Worm (Caenorhabditis elegans): ENCODE results near the gene vab-7.

DNA sequence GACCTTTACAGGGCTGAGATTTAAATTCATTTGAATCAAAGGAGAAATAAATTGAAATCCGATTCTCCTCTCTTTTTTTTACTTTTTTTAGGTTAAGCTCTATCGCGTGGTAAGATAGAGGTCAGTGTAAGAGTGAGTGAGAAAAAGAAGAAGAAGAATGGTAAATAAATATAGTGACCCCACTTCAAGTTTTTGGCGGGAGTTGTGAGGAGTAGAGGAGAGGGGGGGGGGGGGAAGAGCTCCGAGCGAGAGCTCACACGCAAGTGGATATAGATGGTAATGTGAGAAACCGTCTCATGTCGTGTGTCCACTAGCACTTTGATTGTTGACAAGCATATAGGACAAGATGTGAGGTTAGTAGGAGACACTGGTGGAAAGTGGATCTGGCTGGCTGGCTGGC is 46.9 kb downstream of the vab-7 start, which contains the start of gene W05B2.2:
- no peak for TF ChIP-seq ama-1 (optimal IDR thresholded peaks at IDR 0.05)
- TF ChIP-seq lin-39 (tag; optimal IDR thresholded peaks at IDR 0.05), result no peak
- no peak for TF ChIP-seq pha-4 (tag; optimal IDR thresholded peaks at IDR 0.05)
- no peak for TF ChIP-seq nfya-1 (tag; optimal IDR thresholded peaks at IDR 0.05; ENCODE audit: insufficient read depth)
- no peak for TF ChIP-seq nhr-23 (tag; optimal IDR thresholded peaks at IDR 0.05)
- no peak for TF ChIP-seq daf-12 (tag; optimal IDR thresholded peaks at IDR 0.05)
- TF ChIP-seq zag-1 (tag; optimal IDR thresholded peaks at IDR 0.05), result no peak
- TF ChIP-seq egl-27 (tag; optimal IDR thresholded peaks at IDR 0.05), result no peak
- TF ChIP-seq nhr-11 (tag; optimal IDR thresholded peaks at IDR 0.05), result no peak
- TF ChIP-seq egl-5 (tag; optimal IDR thresholded peaks at IDR 0.05), result no peak
- TF ChIP-seq ZK546.5 (tag; optimal IDR thresholded peaks at IDR 0.05), result no peak
- TF ChIP-seq unc-39 (tag; optimal IDR thresholded peaks at IDR 0.05), result no peak
- TF ChIP-seq fkh-10 (GFP tag; optimal IDR thresholded peaks at IDR 0.05), result no peak
